Worm (Caenorhabditis elegans) whole organism, L2 larva: ENCODE results near the gene srbc-54.

Experiments used
- C34F6.9 ChIP-seq: fragments of 150-350 bp; optimal IDR thresholded peaks from 2 replicates; lab custom pipeline; 2014; ENCODE audit warnings: missing biosample characterization, missing genetic modification characterization
- R02D3.7 ChIP-seq: fragments of 150-350 bp; optimal IDR thresholded peaks from 2 replicates; lab custom pipeline; 2014; ENCODE audit warnings: missing biosample characterization, missing genetic modification characterization
- Y55F3AM.14 ChIP-seq: fragments of 200-800 bp; sonication (Bioruptor generic); optimal IDR thresholded peaks from 2 replicates; lab custom pipeline; 2018; ENCODE audit warnings: mild to moderate bottlenecking, missing genetic modification characterization, missing compliant biosample characterization
- ZK546.5 ChIP-seq: sonication (generic microtip); optimal IDR thresholded peaks from 2 replicates; lab custom pipeline; 2017; ENCODE audit warnings: missing biosample characterization, missing genetic modification characterization
- alr-1 ChIP-seq: fragments of 150-350 bp; optimal IDR thresholded peaks from 2 replicates; lab custom pipeline; 2014; ENCODE audit warnings: missing biosample characterization, missing genetic modification characterization
- aly-2 ChIP-seq: fragments of 150-350 bp; optimal IDR thresholded peaks from 2 replicates; lab custom pipeline; 2014; ENCODE audit warnings: missing biosample characterization, missing genetic modification characterization
- ama-1 ChIP-seq: fragments of 150-350 bp; optimal IDR thresholded peaks from 2 replicates; lab custom pipeline; 2018; ENCODE audit warnings: inconsistent platforms
- ceh-82 ChIP-seq: fragments of 150-350 bp; optimal IDR thresholded peaks from 2 replicates; lab custom pipeline; 2014; ENCODE audit warnings: missing biosample characterization, missing genetic modification characterization
- dmd-4 ChIP-seq: sonication (generic microtip); optimal IDR thresholded peaks from 2 replicates; lab custom pipeline; 2017; ENCODE audit warnings: missing biosample characterization, missing genetic modification characterization
- egl-27 ChIP-seq: sonication (generic microtip); optimal IDR thresholded peaks from 3 replicates; lab custom pipeline; 2017; ENCODE audit warnings: missing biosample characterization, missing genetic modification reagents, missing genetic modification characterization
- elt-1 ChIP-seq: fragments of 150-350 bp; optimal IDR thresholded peaks from 2 replicates; lab custom pipeline; 2014; ENCODE audit warnings: missing biosample characterization, missing genetic modification characterization
- fos-1 ChIP-seq: fragments of 150-350 bp; optimal IDR thresholded peaks from 2 replicates; lab custom pipeline; 2014; ENCODE audit warnings: missing biosample characterization, missing genetic modification characterization
- gmeb-1 ChIP-seq: fragments of 150-350 bp; optimal IDR thresholded peaks from 2 replicates; lab custom pipeline; 2014; ENCODE audit warnings: missing biosample characterization, missing genetic modification characterization
- lin-13 ChIP-seq: fragments of 150-350 bp; optimal IDR thresholded peaks from 2 replicates; lab custom pipeline; 2014; ENCODE audit warnings: missing biosample characterization, missing genetic modification reagents, missing genetic modification characterization
- lin-39 ChIP-seq: fragments of 150-350 bp; optimal IDR thresholded peaks from 2 replicates; lab custom pipeline; 2014; ENCODE audit warnings: missing biosample characterization, missing genetic modification reagents, missing genetic modification characterization
- lsy-2 ChIP-seq, 2 experiments: fragments of 150-350 bp in 1 of 2; sonication (generic microtip) in 1 of 2; optimal IDR thresholded peaks; 2 replicates each; lab custom pipeline; 2014 to 2017; ENCODE audit warnings: missing biosample characterization in 2 of 2, missing genetic modification characterization in 2 of 2
- mbf-1 ChIP-seq: sonication (generic microtip); optimal IDR thresholded peaks from 2 replicates; lab custom pipeline; 2017; ENCODE audit warnings: missing biosample characterization, missing genetic modification characterization
- mdl-1 ChIP-seq, 2 experiments: fragments of 150-350 bp in 1 of 2; sonication (generic microtip) in 1 of 2; optimal IDR thresholded peaks; 2 replicates each; lab custom pipeline; 2017; ENCODE audit warnings: missing biosample characterization in 2 of 2, missing genetic modification characterization in 2 of 2
- nhr-10 ChIP-seq: sonication (generic microtip); optimal IDR thresholded peaks from 2 replicates; lab custom pipeline; 2017; ENCODE audit warnings: missing biosample characterization, missing genetic modification characterization
- nhr-11 ChIP-seq: fragments of 150-350 bp; optimal IDR thresholded peaks from 2 replicates; lab custom pipeline; 2014; ENCODE audit warnings: missing biosample characterization, missing genetic modification characterization
- nhr-12 ChIP-seq: fragments of 150-350 bp; optimal IDR thresholded peaks from 2 replicates; lab custom pipeline; 2014; ENCODE audit warnings: missing biosample characterization, missing genetic modification characterization
- nhr-129 ChIP-seq: fragments of 150-350 bp; optimal IDR thresholded peaks from 2 replicates; lab custom pipeline; 2014; ENCODE audit warnings: missing biosample characterization, missing genetic modification characterization
- nhr-23 ChIP-seq: fragments of 150-350 bp; optimal IDR thresholded peaks from 2 replicates; lab custom pipeline; 2014; ENCODE audit warnings: missing biosample characterization, missing genetic modification reagents, missing genetic modification characterization
- nhr-237 ChIP-seq: fragments of 150-350 bp; optimal IDR thresholded peaks from 2 replicates; lab custom pipeline; 2014; ENCODE audit warnings: missing biosample characterization, missing genetic modification characterization
- nhr-25 ChIP-seq: fragments of 150-350 bp; sonication (generic microtip); optimal IDR thresholded peaks from 3 replicates; lab custom pipeline; 2014; ENCODE audit warnings: missing biosample characterization, missing genetic modification characterization
- peb-1 ChIP-seq: fragments of 150-350 bp; optimal IDR thresholded peaks from 2 replicates; lab custom pipeline; 2014; ENCODE audit warnings: missing biosample characterization, missing genetic modification characterization
- skn-1 ChIP-seq: sonication (generic microtip); optimal IDR thresholded peaks from 2 replicates; lab custom pipeline; 2017; ENCODE audit warnings: missing biosample characterization, missing genetic modification characterization
- sma-3 ChIP-seq: sonication (generic microtip); optimal IDR thresholded peaks from 2 replicates; lab custom pipeline; 2016; ENCODE audit warnings: missing genetic modification reagents, missing genetic modification characterization, missing compliant biosample characterization
- sma-9 ChIP-seq, 2 experiments: fragments of 150-350 bp in 1 of 2; sonication (generic microtip) in 1 of 2; optimal IDR thresholded peaks; 2 replicates each; lab custom pipeline; 2014 to 2016; ENCODE audit warnings: missing genetic modification characterization in 2 of 2, mild to moderate bottlenecking in 1 of 2, missing biosample characterization in 1 of 2, missing compliant biosample characterization in 1 of 2, missing genetic modification reagents in 1 of 2, moderate library complexity in 1 of 2
- snpc-4 ChIP-seq: fragments of 150-350 bp; optimal IDR thresholded peaks from 2 replicates; lab custom pipeline; 2014; ENCODE audit warnings: missing biosample characterization, missing genetic modification characterization
- unc-39 ChIP-seq: fragments of 150-350 bp; optimal IDR thresholded peaks from 2 replicates; lab custom pipeline; 2014; ENCODE audit warnings: missing biosample characterization, missing genetic modification characterization
- unc-55 ChIP-seq: fragments of 150-350 bp; sonication (generic microtip); optimal IDR thresholded peaks from 3 replicates; lab custom pipeline; 2014; ENCODE audit warnings: missing biosample characterization, missing genetic modification reagents, missing genetic modification characterization
- unc-62 ChIP-seq: fragments of 150-350 bp; optimal IDR thresholded peaks from 2 replicates; lab custom pipeline; 2014; ENCODE audit warnings: missing biosample characterization, missing genetic modification reagents, missing genetic modification characterization
- zag-1 ChIP-seq: fragments of 150-350 bp; optimal IDR thresholded peaks from 2 replicates; lab custom pipeline; 2014; ENCODE audit warnings: missing biosample characterization, missing genetic modification characterization
- ztf-1 ChIP-seq: fragments of 200-800 bp; sonication (Bioruptor generic); conservative IDR thresholded peaks from 2 replicates; pipeline ENCODE4 v1.3.6; 2022; ENCODE audit warnings: missing genetic modification characterization, missing compliant biosample characterization
- ztf-4 ChIP-seq: fragments of 150-350 bp; optimal IDR thresholded peaks from 2 replicates; lab custom pipeline; 2014; ENCODE audit warnings: missing biosample characterization, missing genetic modification characterization

The srbc-54 gene

DNA sequence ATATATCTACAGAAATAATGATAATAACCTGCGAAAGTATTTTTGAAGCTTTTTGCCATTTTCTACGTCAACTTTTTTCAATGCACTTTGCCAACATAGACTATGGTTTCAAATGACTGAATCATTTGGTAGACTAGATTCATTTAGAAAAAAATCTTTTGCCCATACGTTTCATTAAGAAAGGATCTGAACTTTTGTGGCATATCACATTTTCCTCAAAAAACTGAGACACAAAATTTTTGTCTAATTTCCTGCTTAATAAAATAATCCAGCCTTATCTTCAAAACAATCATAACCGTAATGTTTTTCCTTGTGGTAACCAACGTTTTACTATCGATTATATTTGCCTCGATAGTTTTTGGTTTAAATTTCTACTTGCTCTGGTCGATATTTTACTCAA, 7.4 kb downstream of the srbc-54 start, which contains the start of gene srbc-51:
TSS of gene srbc-51 (plus strand) at position 301 of the 400 bp plus-strand sequence.
- TF ChIP-seq unc-39 (no peak), egl-27 (tag; lab: Kevin White, UChicago) (no peak), elt-1 (tag; lab: Kevin White, UChicago) (no peak), dmd-4 (tag; lab: Kevin White, UChicago) (no peak), ztf-1 (no peak), fos-1 (no peak), unc-55 (GFP tag; lab: Kevin White, UChicago) (no peak), peb-1 (tag; lab: Kevin White, UChicago) (no peak), Y55F3AM.14 (GFP tag; lab: Kevin White, UChicago) (no peak)

DNA sequence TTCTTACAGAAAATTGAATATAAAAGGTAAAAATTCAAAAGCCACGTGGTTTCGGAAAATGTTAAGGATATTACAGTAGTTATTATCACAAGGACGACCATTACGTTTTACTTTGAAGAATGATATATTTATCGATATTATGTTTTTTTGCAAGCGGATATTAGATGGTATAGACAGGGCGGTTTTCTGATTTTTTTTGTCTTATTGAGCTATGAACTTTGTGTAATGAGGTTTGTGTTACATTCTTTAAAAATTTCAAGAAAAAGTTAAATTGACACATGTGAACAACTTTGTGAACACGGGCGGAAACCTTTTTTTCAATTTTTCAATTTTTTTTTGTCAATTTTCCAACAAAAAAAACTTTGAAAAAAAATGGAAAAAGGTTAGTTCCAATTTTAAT, 8.7 kb downstream of the srbc-54 start, which contains the start of gene srbc-50:
TSS of gene srbc-50 (minus strand) at position 101 of the 400 bp plus-strand sequence.
- TF ChIP-seq Y55F3AM.14 (GFP tag; lab: Kevin White, UChicago): no peak
- TF ChIP-seq unc-39: no peak
- TF ChIP-seq ztf-1: no peak
- no peak for TF ChIP-seq nhr-23
- TF ChIP-seq unc-62 (GFP tag; lab: Kevin White, UChicago): no peak
- TF ChIP-seq nhr-129 (tag; lab: Kevin White, UChicago): no peak
- no peak for TF ChIP-seq unc-55 (GFP tag; lab: Kevin White, UChicago)
- TF ChIP-seq skn-1 (tag; lab: Kevin White, UChicago): no peak
- no peak for TF ChIP-seq nhr-10 (tag; lab: Kevin White, UChicago)
- no peak for TF ChIP-seq egl-27 (tag; lab: Kevin White, UChicago)
- TF ChIP-seq R02D3.7: no peak
- no peak for TF ChIP-seq zag-1 (tag; lab: Kevin White, UChicago)
- no peak for TF ChIP-seq snpc-4
- no peak for TF ChIP-seq ceh-82 (tag; lab: Kevin White, UChicago)
- no peak for TF ChIP-seq fos-1
- TF ChIP-seq, all 48 proteins: peak for 0

DNA sequence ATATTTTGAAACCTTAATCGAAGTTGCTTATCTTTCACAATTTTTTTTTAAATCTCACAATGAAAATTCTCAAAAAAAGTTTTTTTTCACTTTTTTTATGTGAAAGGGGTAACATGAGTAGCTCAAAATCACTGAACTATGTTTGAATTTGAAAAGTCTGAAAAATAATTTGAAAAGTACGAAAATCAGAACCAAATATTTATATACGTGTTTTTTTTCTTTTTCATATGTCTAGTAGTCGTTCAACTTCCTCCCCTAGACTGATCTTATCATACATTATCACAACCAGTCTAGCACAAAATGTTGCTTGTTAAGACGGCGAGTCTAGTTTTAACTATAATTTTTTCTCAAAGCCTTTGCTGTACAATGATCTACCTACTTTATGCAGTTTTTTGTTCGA, 12.1 kb downstream of the srbc-54 start, which contains the start of gene srbc-49:
TSS of gene srbc-49 (plus strand) at position 301 of the 400 bp plus-strand sequence.
- TF ChIP-seq sma-9 (GFP tag; optimal IDR thresholded peaks at IDR 0.05; lab: Kevin White, UChicago): no peak
- TF ChIP-seq sma-9 (tag; optimal IDR thresholded peaks at IDR 0.05; lab: Kevin White, UChicago): no peak
- TF ChIP-seq nhr-12 (tag; lab: Kevin White, UChicago): no peak
- no peak for TF ChIP-seq lsy-2 (tag; optimal IDR thresholded peaks at IDR 0.05; lab: Kevin White, UChicago)

DNA sequence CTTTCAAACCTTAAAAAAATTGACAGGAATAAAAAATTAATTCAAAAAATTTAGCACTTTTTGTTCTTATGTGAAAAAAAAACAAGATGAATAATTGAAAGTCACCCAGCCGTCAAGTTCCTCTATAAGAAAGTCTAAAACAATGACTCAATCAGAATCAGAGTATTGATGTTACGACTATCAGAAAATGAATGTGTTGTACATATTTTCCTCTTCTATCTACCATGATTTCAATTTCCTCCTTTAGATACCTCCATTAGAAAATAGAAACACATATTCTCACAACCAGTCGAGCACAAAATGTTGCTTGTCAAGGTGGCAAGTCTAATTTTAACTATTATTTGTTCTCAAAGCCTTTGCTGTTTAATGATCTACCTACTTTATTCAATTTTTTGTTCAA, 13.5 kb downstream of the srbc-54 start, which contains the start of gene srbc-48:
TSS of gene srbc-48 (plus strand) at position 301 of the 400 bp plus-strand sequence.
- TF ChIP-seq ztf-4 (tag; lab: Kevin White, UChicago) (no peak), Y55F3AM.14 (GFP tag; lab: Kevin White, UChicago) (no peak), C34F6.9 (tag; lab: Kevin White, UChicago) (no peak), lin-39 (tag; lab: Kevin White, UChicago) (no peak), sma-3 (no peak), unc-55 (GFP tag; lab: Kevin White, UChicago) (no peak), ama-1 (no peak), alr-1 (tag; lab: Kevin White, UChicago) (no peak), nhr-237 (no peak), elt-1 (tag; lab: Kevin White, UChicago) (no peak), ZK546.5 (tag; lab: Kevin White, UChicago) (no peak), mdl-1 (tag; optimal IDR thresholded peaks at IDR 0.05; lab: Kevin White, UChicago) (no peak), skn-1 (tag; lab: Kevin White, UChicago) (no peak), mbf-1 (tag; lab: Kevin White, UChicago) (no peak), lin-13 (no peak), nhr-25 (tag; lab: Kevin White, UChicago) (no peak), unc-39 (no peak), aly-2 (tag; lab: Kevin White, UChicago) (no peak), peb-1 (tag; lab: Kevin White, UChicago) (no peak)

DNA sequence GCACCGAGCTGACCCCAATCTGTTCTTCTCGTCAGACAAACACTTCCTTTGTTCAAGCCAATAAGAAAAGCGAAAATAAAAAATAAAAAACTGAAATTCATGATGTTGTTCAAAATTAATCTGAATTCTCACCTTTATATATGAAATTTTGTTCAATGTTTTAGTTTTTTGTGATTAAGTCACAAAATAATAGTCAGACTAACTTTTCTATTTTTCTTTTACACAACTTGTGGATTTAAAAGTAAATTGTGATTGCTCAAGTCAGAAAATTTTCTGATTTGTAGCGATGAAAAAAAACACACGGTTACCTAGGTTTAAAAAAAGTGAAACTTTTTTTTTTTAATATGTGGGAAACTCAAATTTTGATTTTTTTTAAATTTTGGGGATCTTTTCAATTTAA, 15.8 kb downstream of the srbc-54 start, which contains the start of gene abf-3:
TSS of gene abf-3 (minus strand) at position 101 of the 400 bp plus-strand sequence.
- TF ChIP-seq ama-1 (no peak), lin-13 (no peak), unc-55 (GFP tag; lab: Kevin White, UChicago) (no peak), skn-1 (tag; lab: Kevin White, UChicago) (no peak), nhr-23 (no peak), lsy-2 (tag; optimal IDR thresholded peaks at IDR 0.05; lab: Kevin White, UChicago) (no peak), aly-2 (tag; lab: Kevin White, UChicago) (no peak), gmeb-1 (tag; lab: Kevin White, UChicago) (no peak), nhr-10 (tag; lab: Kevin White, UChicago) (no peak), ceh-82 (tag; lab: Kevin White, UChicago) (no peak), elt-1 (tag; lab: Kevin White, UChicago) (no peak), nhr-11 (tag; lab: Kevin White, UChicago) (no peak), snpc-4 (no peak), unc-62 (GFP tag; lab: Kevin White, UChicago) (no peak)
